Worm (Caenorhabditis elegans): Measurements from ENCODE around the gene srd-59.

srd-59 gene

DNA sequence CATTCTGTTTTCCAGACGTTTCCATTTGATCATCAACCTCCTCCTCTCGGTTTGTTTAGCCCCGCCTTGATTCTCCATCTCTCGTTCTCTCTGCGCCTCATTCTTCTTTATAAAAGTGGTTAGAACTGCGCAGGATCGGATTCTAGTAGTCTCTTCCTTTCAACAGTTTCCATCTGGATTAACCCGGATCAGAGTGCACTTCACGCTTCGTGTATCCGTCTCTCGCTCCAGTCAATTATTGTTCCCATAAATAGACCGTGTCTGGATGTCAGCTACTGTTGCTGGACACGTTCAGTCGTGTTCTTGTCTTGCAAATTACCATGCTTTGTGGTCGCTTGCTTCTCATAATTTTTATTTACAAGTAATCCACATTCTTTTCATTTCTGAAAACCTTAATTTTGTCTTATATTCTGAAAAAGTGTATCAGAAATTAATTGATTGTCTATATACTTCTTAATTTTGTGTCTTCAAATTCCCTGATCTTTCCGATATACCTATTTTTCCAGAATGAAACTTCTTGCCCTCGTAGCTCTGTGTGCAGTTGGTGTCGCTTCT lies 23.2 kb downstream of the srd-59 start, which contains the start of gene F32A5.4:
Gene F32A5.4, plus strand, starts transcription at position 505 of the 555 bp plus-strand sequence.
- TF ChIP-seq ref-1 (GFP tag; conservative IDR thresholded peaks at IDR 0.05) = no peak

DNA sequence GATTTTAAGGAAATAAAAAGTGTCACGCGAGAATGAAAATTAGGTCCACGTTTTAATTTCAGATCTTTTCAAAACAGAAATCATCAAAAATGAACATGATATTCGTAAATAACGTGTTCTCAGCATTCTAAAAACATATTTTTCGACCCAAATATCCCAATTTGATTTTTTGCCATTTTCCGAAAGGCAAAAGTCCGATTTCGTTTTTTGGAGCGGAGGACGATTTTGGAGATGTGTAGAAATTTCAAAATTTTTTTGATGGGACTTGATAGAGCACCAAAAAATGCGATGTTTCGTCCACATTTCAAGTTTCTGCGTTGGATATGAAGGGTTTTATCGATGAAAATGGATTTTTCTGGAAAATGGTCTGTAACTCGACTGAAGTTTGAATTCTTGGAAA lies 25.2 kb downstream of the srd-59 start:
- TF ChIP-seq ref-1 (GFP tag; conservative IDR thresholded peaks at IDR 0.05) (no peak), tab-1 (GFP tag; IDR thresholded peaks at IDR 0.05) (no peak), ztf-29 (GFP tag; IDR thresholded peaks at IDR 0.05) (no peak), flt-1 (GFP tag; IDR thresholded peaks at IDR 0.05) (no peak), T22C8.4 (GFP tag; IDR thresholded peaks at IDR 0.05) (no peak), cog-1 (tag; optimal IDR thresholded peaks at IDR 0.05) (no peak), klf-2 (GFP tag; conservative IDR thresholded peaks at IDR 0.05) (no peak), med-1 (GFP tag; optimal IDR thresholded peaks at IDR 0.05; ENCODE audit: insufficient read depth) (no peak), ztf-23 (GFP tag; IDR thresholded peaks at IDR 0.05) (no peak)

DNA sequence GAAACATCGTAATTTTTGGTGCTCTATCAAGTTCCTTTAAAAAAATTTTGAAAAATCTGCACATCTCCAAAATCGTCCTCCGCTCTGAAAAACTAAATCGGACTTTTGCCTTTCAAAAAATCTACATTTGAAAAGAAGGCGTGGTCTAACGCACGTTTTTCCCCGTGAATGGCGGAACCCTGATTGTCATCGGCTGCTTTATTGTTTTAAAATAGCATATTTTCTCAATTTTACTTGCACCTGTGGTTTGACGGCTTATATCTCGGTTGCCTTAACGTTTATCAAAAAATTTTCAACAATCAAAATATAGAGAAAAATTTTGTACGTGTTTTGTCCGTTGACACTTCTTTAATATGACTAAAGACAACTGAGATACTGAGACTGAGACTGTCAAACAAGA lies 26.5 kb downstream of the srd-59 start:
- TF ChIP-seq klf-2 (GFP tag; conservative IDR thresholded peaks at IDR 0.05) = no peak
- TF ChIP-seq flt-1 (GFP tag; IDR thresholded peaks at IDR 0.05) = no peak

DNA sequence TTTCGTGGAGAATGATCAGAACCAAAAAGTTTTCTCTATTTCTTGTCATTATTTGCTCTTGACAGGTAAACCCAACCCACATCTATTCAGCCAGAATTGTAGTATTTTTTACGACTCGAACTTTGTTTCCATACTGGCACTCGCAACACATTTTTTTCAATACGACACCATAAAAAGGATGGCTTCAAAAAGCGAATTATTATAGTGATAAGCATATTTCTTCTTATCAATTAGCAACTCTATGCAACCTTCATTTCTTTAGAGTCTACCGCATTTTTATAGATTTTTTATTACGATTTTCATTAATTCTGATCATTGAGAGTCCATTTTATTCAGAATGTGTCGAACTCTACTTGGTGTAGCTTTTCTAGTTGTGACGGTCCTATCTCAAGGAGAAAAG lies 27.0 kb downstream of the srd-59 start, which contains the start of gene ctsa-3.1:
Gene ctsa-3.1, plus strand, starts transcription at position 337 of the 400 bp plus-strand sequence.
- no peak for TF ChIP-seq ref-1 (GFP tag; conservative IDR thresholded peaks at IDR 0.05)
- no peak for TF ChIP-seq tab-1 (GFP tag; IDR thresholded peaks at IDR 0.05)
- TF ChIP-seq T22C8.4 (GFP tag; IDR thresholded peaks at IDR 0.05) = no peak
- TF ChIP-seq ztf-29 (GFP tag; IDR thresholded peaks at IDR 0.05) = no peak
- no peak for TF ChIP-seq flt-1 (GFP tag; IDR thresholded peaks at IDR 0.05)
- TF ChIP-seq med-1 (GFP tag; optimal IDR thresholded peaks at IDR 0.05; ENCODE audit: insufficient read depth) = no peak
- TF ChIP-seq klf-2 (GFP tag; conservative IDR thresholded peaks at IDR 0.05) = no peak
- TF ChIP-seq ztf-23 (GFP tag; IDR thresholded peaks at IDR 0.05) = no peak
- no peak for TF ChIP-seq cog-1 (tag; optimal IDR thresholded peaks at IDR 0.05)

DNA sequence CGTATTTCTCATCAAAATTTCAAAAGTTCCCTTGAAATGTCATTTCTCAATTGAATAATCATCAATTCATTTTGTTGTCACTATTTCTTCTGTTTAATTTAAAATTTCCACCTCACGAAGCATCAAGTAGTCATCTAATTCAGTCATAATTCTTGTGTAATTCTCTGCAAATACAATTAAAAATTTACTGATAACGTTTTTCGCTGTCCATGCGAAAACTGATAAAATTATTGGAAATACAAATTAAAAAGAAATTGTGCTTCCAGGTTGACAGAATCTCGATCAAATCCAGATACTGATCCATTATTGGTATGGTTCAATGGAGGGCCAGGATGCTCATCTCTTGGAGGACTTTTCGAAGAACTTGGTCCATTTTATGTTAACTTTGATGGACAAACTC lies 27.8 kb downstream of the srd-59 start:
- TF ChIP-seq ref-1 (GFP tag; conservative IDR thresholded peaks at IDR 0.05) (no peak), flt-1 (GFP tag; IDR thresholded peaks at IDR 0.05) (no peak), tab-1 (GFP tag; IDR thresholded peaks at IDR 0.05) (no peak), ztf-23 (GFP tag; IDR thresholded peaks at IDR 0.05) (no peak), T22C8.4 (GFP tag; IDR thresholded peaks at IDR 0.05) (no peak), ztf-29 (GFP tag; IDR thresholded peaks at IDR 0.05) (no peak), med-1 (GFP tag; optimal IDR thresholded peaks at IDR 0.05; ENCODE audit: insufficient read depth) (no peak), cog-1 (tag; optimal IDR thresholded peaks at IDR 0.05) (no peak), klf-2 (GFP tag; conservative IDR thresholded peaks at IDR 0.05) (no peak)

DNA sequence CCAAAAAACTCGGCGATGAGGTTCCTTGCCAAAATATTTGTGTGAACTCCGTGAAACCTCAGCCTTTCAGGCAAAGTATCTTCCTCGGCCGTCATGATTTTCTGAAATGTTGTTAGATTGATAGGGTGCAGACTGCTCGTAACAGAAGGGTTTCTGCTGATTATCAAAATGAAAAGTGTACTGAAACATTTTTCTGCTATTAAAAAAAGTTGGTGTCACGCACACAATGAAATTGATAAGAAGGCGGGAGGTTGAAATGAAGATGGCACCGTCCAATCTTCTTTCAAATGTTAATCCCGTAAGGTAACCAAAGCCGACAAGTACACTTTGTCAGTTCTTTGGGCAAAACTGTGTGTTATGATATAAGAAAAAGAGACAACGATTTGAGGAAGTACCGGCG lies 31.4 kb downstream of the srd-59 start:
- TF ChIP-seq ztf-29 (GFP tag; IDR thresholded peaks at IDR 0.05) (no peak), cog-1 (tag; optimal IDR thresholded peaks at IDR 0.05) (no peak), tab-1 (GFP tag; IDR thresholded peaks at IDR 0.05) (no peak), klf-2 (GFP tag; conservative IDR thresholded peaks at IDR 0.05) (no peak), ref-1 (GFP tag; conservative IDR thresholded peaks at IDR 0.05) (no peak), flt-1 (GFP tag; IDR thresholded peaks at IDR 0.05) (no peak), T22C8.4 (GFP tag; IDR thresholded peaks at IDR 0.05) (no peak), ztf-23 (GFP tag; IDR thresholded peaks at IDR 0.05) (no peak), med-1 (GFP tag; optimal IDR thresholded peaks at IDR 0.05; ENCODE audit: insufficient read depth) (no peak)

DNA sequence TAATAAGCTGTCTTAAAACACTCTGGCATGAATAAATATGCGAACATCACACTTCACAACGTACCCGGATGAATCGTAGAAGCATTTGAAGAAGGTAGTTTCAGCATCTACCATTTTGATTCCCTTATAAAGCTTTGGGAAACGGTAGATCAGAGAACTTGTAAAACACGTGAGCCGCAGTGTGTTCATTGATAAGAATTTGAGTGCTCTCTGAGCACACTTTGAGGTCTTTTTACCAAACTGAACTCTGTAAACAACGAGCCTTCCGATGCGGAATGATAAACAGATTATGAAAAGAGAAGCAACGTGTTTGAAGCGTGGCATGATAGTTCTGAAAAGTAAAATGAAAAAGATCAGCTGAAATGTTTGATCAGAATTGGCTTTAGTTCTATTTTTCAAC lies 32.8 kb downstream of the srd-59 start, which contains the start of gene aqp-1:
Gene aqp-1, minus strand, starts transcription at position 102 of the 400 bp plus-strand sequence.
- TF ChIP-seq ref-1 (GFP tag; conservative IDR thresholded peaks at IDR 0.05) = no peak

DNA sequence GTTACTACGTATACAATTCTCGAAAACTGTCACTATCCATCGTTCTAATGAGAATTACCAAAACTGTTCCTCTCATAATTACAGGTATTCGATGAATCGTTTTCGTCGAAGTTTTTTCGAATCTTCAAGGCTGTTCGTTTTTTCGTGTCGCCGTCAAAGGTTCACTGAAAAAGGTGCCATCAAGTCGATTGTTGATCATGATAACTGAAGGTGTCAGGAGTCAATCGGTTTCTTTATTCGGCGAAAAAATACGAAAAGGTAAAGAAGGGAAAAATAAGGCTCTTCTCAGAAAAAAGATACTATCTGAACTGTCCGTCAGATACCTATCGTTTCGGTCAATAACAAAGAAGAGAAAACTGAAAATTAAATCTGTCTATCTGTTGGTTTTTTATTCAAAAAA lies 33.3 kb downstream of the srd-59 start:
- TF ChIP-seq ref-1 (GFP tag; conservative IDR thresholded peaks at IDR 0.05) (no peak), flt-1 (GFP tag; IDR thresholded peaks at IDR 0.05) (no peak), klf-2 (GFP tag; conservative IDR thresholded peaks at IDR 0.05) (no peak), med-1 (GFP tag; optimal IDR thresholded peaks at IDR 0.05; ENCODE audit: insufficient read depth) (no peak), ztf-29 (GFP tag; IDR thresholded peaks at IDR 0.05) (no peak), tab-1 (GFP tag; IDR thresholded peaks at IDR 0.05) (no peak), ztf-23 (GFP tag; IDR thresholded peaks at IDR 0.05) (no peak), T22C8.4 (GFP tag; IDR thresholded peaks at IDR 0.05) (no peak), cog-1 (tag; optimal IDR thresholded peaks at IDR 0.05) (no peak)

DNA sequence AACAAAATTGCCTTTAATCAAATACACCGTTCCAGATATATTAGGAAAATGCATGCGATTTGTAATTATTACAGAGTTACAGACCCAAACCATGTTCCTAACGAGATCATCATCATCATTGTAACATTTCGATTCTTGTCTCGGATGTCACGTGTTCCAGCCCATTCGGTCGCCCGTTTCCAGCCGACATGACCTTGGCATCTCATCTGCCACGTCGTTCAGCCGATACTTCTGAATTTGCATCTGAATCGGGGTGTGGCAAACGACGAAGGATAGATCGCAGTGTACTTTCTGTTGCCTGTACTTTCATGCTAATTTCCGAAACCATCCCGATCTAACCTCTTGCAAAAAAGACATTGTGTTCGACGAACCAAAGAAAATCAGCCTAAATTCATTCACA lies 34.2 kb downstream of the srd-59 start:
- TF ChIP-seq ztf-23 (GFP tag; IDR thresholded peaks at IDR 0.05) (no peak), med-1 (GFP tag; optimal IDR thresholded peaks at IDR 0.05; ENCODE audit: insufficient read depth) (no peak), tab-1 (GFP tag; IDR thresholded peaks at IDR 0.05) (no peak), klf-2 (GFP tag; conservative IDR thresholded peaks at IDR 0.05) (no peak), T22C8.4 (GFP tag; IDR thresholded peaks at IDR 0.05) (no peak), cog-1 (tag; optimal IDR thresholded peaks at IDR 0.05) (no peak), flt-1 (GFP tag; IDR thresholded peaks at IDR 0.05) (no peak), ztf-29 (GFP tag; IDR thresholded peaks at IDR 0.05) (no peak), ref-1 (GFP tag; conservative IDR thresholded peaks at IDR 0.05) (no peak)

DNA sequence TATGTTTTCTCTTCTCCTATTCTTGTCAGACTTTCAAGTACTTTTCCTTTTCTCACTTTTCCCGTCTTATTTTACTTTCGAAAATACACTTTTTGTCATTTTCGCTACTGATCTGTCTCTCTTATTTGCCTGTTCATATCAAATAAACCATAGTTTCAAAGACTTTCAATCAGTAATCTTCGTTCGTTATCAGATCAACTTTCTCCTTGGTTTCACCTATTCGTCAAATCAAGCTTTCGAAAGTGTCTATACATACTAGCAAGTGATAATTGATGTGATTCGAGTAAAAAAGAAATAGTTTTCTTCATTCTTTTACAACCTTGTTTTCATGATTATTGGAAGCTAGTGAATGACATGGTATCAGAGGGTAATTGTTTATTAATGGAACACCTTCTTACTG lies 37.3 kb downstream of the srd-59 start:
- TF ChIP-seq tab-1 (GFP tag; IDR thresholded peaks at IDR 0.05) (no peak), cog-1 (tag; optimal IDR thresholded peaks at IDR 0.05) (no peak), flt-1 (GFP tag; IDR thresholded peaks at IDR 0.05) (no peak), ztf-23 (GFP tag; IDR thresholded peaks at IDR 0.05) (no peak), ref-1 (GFP tag; conservative IDR thresholded peaks at IDR 0.05) (no peak), med-1 (GFP tag; optimal IDR thresholded peaks at IDR 0.05; ENCODE audit: insufficient read depth) (no peak), T22C8.4 (GFP tag; IDR thresholded peaks at IDR 0.05) (no peak), ztf-29 (GFP tag; IDR thresholded peaks at IDR 0.05) (no peak), klf-2 (GFP tag; conservative IDR thresholded peaks at IDR 0.05) (no peak)

Measured in whole organism, midembryonic.